Fruit fly (Drosophila melanogaster) whole organism, embryonic: ENCODE measurements around the gene Gclc.
A peak's percentile ranks its signal among the peaks of the same experiment; 100 is the strongest.

Experiments
- CG10267 ChIP-seq: fragments of 200-800 bp; sonication (Bioruptor generic); optimal IDR thresholded peaks from 2 replicates; lab custom pipeline; 2018; ENCODE audit warnings: missing biosample characterization, mild to moderate bottlenecking, missing genetic modification characterization, moderate library complexity
- CG11093 ChIP-seq: fragments of 200-800 bp; sonication (Bioruptor generic); IDR thresholded peaks from 3 replicates; pipeline ENCODE4 v1.3.6; 2022; ENCODE audit warnings: missing biosample characterization, missing genetic modification characterization
- CG11247 ChIP-seq: fragments of 200-800 bp; sonication (Bioruptor generic); IDR thresholded peaks from 2 replicates; pipeline ENCODE4 v1.3.6; 2022; ENCODE audit warnings: missing biosample characterization, missing genetic modification characterization
- CG12104 ChIP-seq: fragments of 200-800 bp; sonication (Bioruptor generic); optimal IDR thresholded peaks from 3 replicates; lab custom pipeline; 2016; ENCODE audit warnings: missing biosample characterization, missing genetic modification characterization
- CG12942 ChIP-seq: fragments of 200-800 bp; sonication (Bioruptor generic); optimal IDR thresholded peaks from 3 replicates; lab custom pipeline; 2016; ENCODE audit warnings: missing biosample characterization, missing genetic modification characterization
- CG15601 ChIP-seq: fragments of 200-800 bp; sonication (Bioruptor generic); optimal IDR thresholded peaks from 3 replicates; lab custom pipeline; 2019; ENCODE audit warnings: missing biosample characterization, mild to moderate bottlenecking, missing genetic modification characterization, moderate library complexity
- CG2120 ChIP-seq: fragments of 200-800 bp; sonication (Bioruptor generic); optimal IDR thresholded peaks from 3 replicates; lab custom pipeline; 2016; ENCODE audit warnings: missing biosample characterization, missing genetic modification characterization
- CG2129 ChIP-seq: fragments of 200-800 bp; sonication (Bioruptor generic); IDR thresholded peaks from 2 replicates; pipeline ENCODE4 v1.3.6; 2022; ENCODE audit warnings: missing biosample characterization, missing genetic modification characterization; ENCODE audit not compliant: partially characterized antibody
- CG30403 ChIP-seq: fragments of 200-800 bp; sonication (Bioruptor generic); optimal IDR thresholded peaks from 3 replicates; lab custom pipeline; 2016; ENCODE audit warnings: missing biosample characterization, missing genetic modification characterization
- CG32772 ChIP-seq: fragments of 200-800 bp; sonication (Bioruptor generic); IDR thresholded peaks from 2 replicates; pipeline ENCODE4 v1.3.6; 2022; ENCODE audit warnings: missing biosample characterization, missing genetic modification characterization
- CG34376 ChIP-seq: fragments of 200-800 bp; sonication (Bioruptor generic); optimal IDR thresholded peaks from 2 replicates; lab custom pipeline; 2018; ENCODE audit warnings: missing biosample characterization, mild to moderate bottlenecking, missing genetic modification characterization
- CG3847 ChIP-seq: fragments of 200-800 bp; sonication (Bioruptor generic); IDR thresholded peaks from 2 replicates; pipeline ENCODE4 v1.3.6; 2022; ENCODE audit warnings: missing biosample characterization, missing genetic modification characterization
- CG4424 ChIP-seq: fragments of 200-800 bp; sonication (Bioruptor generic); optimal IDR thresholded peaks from 3 replicates; lab custom pipeline; 2016; ENCODE audit warnings: missing biosample characterization, missing genetic modification characterization
- CG9215 ChIP-seq: fragments of 200-800 bp; sonication (Bioruptor generic); IDR thresholded peaks from 2 replicates; pipeline ENCODE4 v1.3.6; 2022; ENCODE audit warnings: missing biosample characterization, missing genetic modification characterization
- Dref ChIP-seq: fragments of 200-800 bp; sonication (Bioruptor generic); IDR thresholded peaks from 2 replicates; pipeline ENCODE4 v1.3.6; 2022; ENCODE audit warnings: missing biosample characterization, missing genetic modification characterization
- H2.0 ChIP-seq: fragments of 200-800 bp; sonication (Bioruptor generic); IDR thresholded peaks from 2 replicates; pipeline ENCODE4 v1.3.6; 2022; ENCODE audit warnings: missing biosample characterization, missing genetic modification characterization
- Hey ChIP-seq: fragments of 200-800 bp; sonication (Bioruptor generic); optimal IDR thresholded peaks from 3 replicates; lab custom pipeline; 2018; ENCODE audit warnings: missing biosample characterization, mild to moderate bottlenecking, missing genetic modification characterization
- Hmx ChIP-seq: fragments of 200-800 bp; sonication (Bioruptor generic); optimal IDR thresholded peaks from 2 replicates; lab custom pipeline; 2016; ENCODE audit warnings: missing biosample characterization, missing genetic modification characterization
- Hr3 ChIP-seq: fragments of 200-800 bp; sonication (Bioruptor generic); optimal IDR thresholded peaks from 3 replicates; lab custom pipeline; 2016; ENCODE audit warnings: missing biosample characterization, missing genetic modification characterization
- Hr39 ChIP-seq: fragments of >200 bp; optimal IDR thresholded peaks from 2 replicates; lab custom pipeline; 2017
- Hsf ChIP-seq: fragments of 200-800 bp; sonication (Bioruptor generic); optimal IDR thresholded peaks from 3 replicates; lab custom pipeline; 2016; ENCODE audit warnings: missing biosample characterization, missing genetic modification characterization
- MBD-R2 ChIP-seq: fragments of 200-800 bp; sonication (Bioruptor generic); IDR thresholded peaks from 2 replicates; pipeline ENCODE4 v1.3.6; 2022; ENCODE audit warnings: missing biosample characterization, missing genetic modification characterization
- Max ChIP-seq: fragments of 200-800 bp; sonication (Bioruptor generic); optimal IDR thresholded peaks from 2 replicates; lab custom pipeline; 2016; ENCODE audit warnings: missing biosample characterization, mild to moderate bottlenecking, missing genetic modification characterization
- Myb ChIP-seq: fragments of 200-800 bp; sonication (Bioruptor generic); optimal IDR thresholded peaks from 2 replicates; lab custom pipeline; 2016; ENCODE audit warnings: missing biosample characterization, missing genetic modification characterization
- Rx ChIP-seq: fragments of 200-800 bp; sonication (Bioruptor generic); IDR thresholded peaks from 2 replicates; pipeline ENCODE4 v1.3.6; 2022; ENCODE audit warnings: missing biosample characterization, missing genetic modification characterization
- Scr ChIP-seq: fragments of 200-800 bp; sonication (Bioruptor generic); IDR thresholded peaks from 2 replicates; pipeline ENCODE4 v1.3.6; 2022; ENCODE audit warnings: missing biosample characterization, missing genetic modification characterization; ENCODE audit not compliant: partially characterized antibody
- Side ChIP-seq: fragments of 200-800 bp; sonication (Bioruptor generic); optimal IDR thresholded peaks from 2 replicates; lab custom pipeline; 2016; ENCODE audit warnings: missing biosample characterization, missing genetic modification characterization
- Sox100B ChIP-seq: fragments of 200-800 bp; sonication (Bioruptor generic); optimal IDR thresholded peaks from 3 replicates; lab custom pipeline; 2018; ENCODE audit warnings: missing biosample characterization, mild to moderate bottlenecking, missing genetic modification characterization
- Sox102F ChIP-seq: fragments of 200-800 bp; sonication (Bioruptor generic); optimal IDR thresholded peaks from 2 replicates; lab custom pipeline; 2018; ENCODE audit warnings: missing biosample characterization, mild to moderate bottlenecking, missing genetic modification characterization, moderate library complexity
- ap ChIP-seq: fragments of 200-800 bp; sonication (Bioruptor generic); IDR thresholded peaks from 2 replicates; pipeline ENCODE4 v1.3.6; 2022; ENCODE audit warnings: missing biosample characterization, missing genetic modification characterization
- bigmax ChIP-seq: fragments of 200-800 bp; sonication (Bioruptor generic); optimal IDR thresholded peaks from 2 replicates; lab custom pipeline; 2018; ENCODE audit warnings: missing biosample characterization, mild to moderate bottlenecking, missing genetic modification characterization
- cato ChIP-seq: fragments of 200-800 bp; sonication (Bioruptor generic); optimal IDR thresholded peaks from 2 replicates; lab custom pipeline; 2016; ENCODE audit warnings: missing biosample characterization, missing genetic modification characterization, borderline replicate concordance
- dm ChIP-seq: fragments of 200-800 bp; sonication (Bioruptor generic); optimal IDR thresholded peaks from 3 replicates; lab custom pipeline; 2016; ENCODE audit warnings: missing biosample characterization, missing genetic modification characterization
- dpn ChIP-seq, 2 experiments: fragments of 200-800 bp; sonication (Bioruptor generic); optimal IDR thresholded peaks; 3 replicates each; lab custom pipeline; 2016; ENCODE audit warnings: missing biosample characterization in 2 of 2, missing genetic modification characterization in 2 of 2
- dysf ChIP-seq: fragments of 200-800 bp; sonication (Bioruptor generic); IDR thresholded peaks from 3 replicates; pipeline ENCODE4 v1.3.6; 2022; ENCODE audit warnings: missing biosample characterization, missing genetic modification characterization
- ewg ChIP-seq: fragments of 200-800 bp; sonication (Bioruptor generic); optimal IDR thresholded peaks from 3 replicates; lab custom pipeline; 2017; ENCODE audit warnings: mild to moderate bottlenecking, missing biosample characterization, missing genetic modification reagents, missing genetic modification characterization
- exex ChIP-seq: fragments of 200-800 bp; sonication (Bioruptor generic); optimal IDR thresholded peaks from 4 replicates; lab custom pipeline; 2018; ENCODE audit warnings: missing biosample characterization, mild to moderate bottlenecking, missing genetic modification characterization, moderate library complexity
- lab ChIP-seq: fragments of 200-800 bp; sonication (Bioruptor generic); optimal IDR thresholded peaks from 3 replicates; lab custom pipeline; 2017; ENCODE audit warnings: missing biosample characterization, missing genetic modification characterization, mild to moderate bottlenecking, moderate library complexity, missing genetic modification reagents
- nmo ChIP-seq: fragments of 200-800 bp; sonication (Bioruptor generic); optimal IDR thresholded peaks from 2 replicates; lab custom pipeline; 2018; ENCODE audit warnings: missing biosample characterization, mild to moderate bottlenecking, missing genetic modification characterization, moderate library complexity
- nom ChIP-seq: fragments of 200-800 bp; sonication (Bioruptor generic); optimal IDR thresholded peaks from 2 replicates; lab custom pipeline; 2017; ENCODE audit warnings: missing biosample characterization, missing genetic modification characterization, mild to moderate bottlenecking, moderate library complexity, missing genetic modification reagents
- prd ChIP-seq, 3 experiments: fragments of >200 bp in 2 of 3; fragments of 200-800 bp in 1 of 3; sonication (Bioruptor generic) in 1 of 3; optimal IDR thresholded peaks in 2 of 3; IDR thresholded peaks in 1 of 3; 2 replicates in 2 of 3; 3 replicates in 1 of 3; pipeline versions ENCODE4 v1.3.6 to Lab custom; 2017 to 2022; ENCODE audit warnings: missing biosample characterization in 1 of 3, missing genetic modification characterization in 1 of 3
- ranshi ChIP-seq: fragments of 200-800 bp; sonication (Bioruptor generic); IDR thresholded peaks from 2 replicates; pipeline ENCODE4 v1.3.6; 2022; ENCODE audit warnings: missing biosample characterization, missing genetic modification characterization
- ro ChIP-seq: fragments of 200-800 bp; sonication (Bioruptor generic); IDR thresholded peaks from 2 replicates; pipeline ENCODE4 v1.3.6; 2022; ENCODE audit warnings: missing biosample characterization, missing genetic modification characterization
- row ChIP-seq: fragments of 200-800 bp; sonication (Bioruptor generic); IDR thresholded peaks from 3 replicates; pipeline ENCODE4 v1.3.6; 2022; ENCODE audit warnings: missing biosample characterization, missing genetic modification characterization
- tio ChIP-seq: fragments of 200-800 bp; sonication (Bioruptor generic); optimal IDR thresholded peaks from 2 replicates; lab custom pipeline; 2017; ENCODE audit warnings: missing biosample characterization, missing genetic modification characterization, inconsistent platforms
- vvl ChIP-seq: fragments of 200-800 bp; sonication (Bioruptor generic); IDR thresholded peaks from 2 replicates; pipeline ENCODE4 v1.3.6; 2022; ENCODE audit warnings: missing biosample characterization, missing genetic modification characterization
- wek ChIP-seq: fragments of 200-800 bp; sonication (Bioruptor generic); optimal IDR thresholded peaks from 3 replicates; lab custom pipeline; 2018; ENCODE audit warnings: missing biosample characterization, mild to moderate bottlenecking, missing genetic modification characterization, moderate library complexity

Gene Gclc

DNA sequence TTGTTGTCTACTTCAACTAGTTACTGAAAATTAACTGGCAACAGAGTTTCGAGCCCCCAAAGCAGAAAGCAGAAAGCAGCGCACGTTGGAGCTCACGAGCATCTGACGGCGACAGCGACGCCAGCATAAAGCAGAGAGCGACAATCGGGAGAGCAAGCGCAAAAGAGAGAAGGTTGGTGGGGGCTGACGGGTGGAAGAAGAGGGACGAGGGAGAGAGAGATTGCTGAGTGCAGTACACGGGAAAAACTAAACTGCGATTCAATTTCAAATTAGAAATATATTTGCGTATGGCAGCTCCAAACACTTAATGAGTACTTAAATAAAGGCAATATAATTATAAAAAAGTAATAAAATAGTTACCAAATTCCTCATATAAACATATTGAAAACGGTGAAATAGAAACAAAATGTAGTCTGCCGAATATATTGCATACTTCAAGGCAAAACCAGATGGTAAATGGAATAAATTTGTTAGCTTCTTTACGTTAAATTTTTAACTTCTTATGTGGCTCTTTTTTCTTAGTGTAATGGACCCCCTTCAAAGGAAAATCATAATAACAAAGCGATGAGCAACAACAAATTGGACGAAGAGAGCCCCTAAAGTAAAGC, 23.8 kb downstream of the Gclc start (continued):
- peak; percentile 95 for TF ChIP-seq CG2120
- peak; percentile 90 for TF ChIP-seq CG10267 (tag; lab: Kevin White, UChicago)

DNA sequence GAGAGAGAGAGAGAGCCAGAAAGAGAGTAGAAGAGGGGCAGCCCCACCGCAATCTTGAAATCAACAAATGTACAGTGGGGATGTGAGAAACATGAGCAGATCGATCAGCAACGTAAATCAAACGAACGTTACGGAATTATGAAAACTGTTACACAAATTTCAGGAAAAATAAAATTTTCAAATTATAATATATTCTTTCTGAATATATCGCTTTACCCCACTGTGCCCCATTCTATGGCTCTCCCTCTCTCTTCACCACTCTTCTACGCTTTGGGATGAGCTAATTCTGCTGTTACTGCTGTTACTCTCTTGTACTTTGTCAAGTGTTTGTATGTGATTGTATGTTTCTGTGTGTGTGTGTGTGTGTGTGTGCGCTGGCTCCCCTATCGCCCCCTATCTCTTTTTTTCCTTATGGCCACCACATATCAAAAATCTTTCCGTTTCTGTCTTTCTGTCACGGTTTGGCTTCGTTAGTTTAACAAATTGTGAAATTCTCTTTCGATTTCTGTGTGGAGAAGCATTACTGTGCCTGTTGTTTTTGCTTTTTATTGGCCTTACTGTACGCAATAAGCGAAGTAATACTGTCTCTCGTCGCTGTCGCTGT, 24.8 kb downstream of the Gclc start:
- TF ChIP-seq Sox100B (GFP tag; lab: Kevin White, UChicago) (peak; percentile 92), wek (GFP tag; lab: Kevin White, UChicago) (peak; percentile 78), CG4424 (GFP tag; lab: Kevin White, UChicago) (peak; percentile 96), CG2129 (GFP tag; lab: Robert Waterston, UW) (no peak), dysf (peak; percentile 99), CG15601 (tag; lab: Kevin White, UChicago) (peak; percentile 91), Hmx (GFP tag; lab: Kevin White, UChicago) (peak; percentile 77), ewg (GFP tag; lab: Kevin White, UChicago) (peak; percentile 93), Hr39 (lab: Kevin White, UChicago) (no peak), CG12104 (peak; percentile 94), exex (tag; lab: Kevin White, UChicago) (peak; percentile 81), nom (peak; percentile 81), CG3847 (peak; percentile 97), nmo (peak; percentile 94), ro (GFP tag; lab: Robert Waterston, UW) (peak; percentile 95), CG34376 (peak; percentile 95), Hsf (GFP tag; lab: Kevin White, UChicago) (peak; percentile 94), tio (peak; percentile 87), vvl (GFP tag; lab: Robert Waterston, UW) (peak; percentile 99), ranshi (GFP tag; lab: Robert Waterston, UW) (peak; percentile 98), dm (GFP tag; lab: Kevin White, UChicago) (peak; percentile 70), row (peak; percentile 99), prd (optimal IDR thresholded peaks at IDR 0.05; lab: Kevin White, UChicago) (no peak), prd (GFP tag; IDR thresholded peaks at IDR 0.05; lab: Robert Waterston, UW) (peak; percentile 98), H2.0 (GFP tag; lab: Robert Waterston, UW) (peak; percentile 99), dpn (GFP tag; optimal IDR thresholded peaks at IDR 0.05; lab: Kevin White, UChicago) (peak; percentile 94 to 97), Hr3 (GFP tag; lab: Kevin White, UChicago) (peak; percentile 93), Scr (GFP tag; lab: Robert Waterston, UW) (no peak; the same call in 1 of the 2 replicates), Max (GFP tag; lab: Kevin White, UChicago) (peak; percentile 94), CG30403 (GFP tag; lab: Kevin White, UChicago) (peak; percentile 96), CG11093 (peak; percentile 96), Rx (GFP tag; lab: Robert Waterston, UW) (peak; percentile 97), CG12942 (GFP tag; lab: Kevin White, UChicago) (peak; percentile 95), ap (GFP tag; lab: Robert Waterston, UW) (peak; percentile 98), Myb (GFP tag; lab: Kevin White, UChicago) (peak; percentile 72), Dref (peak; percentile 49), MBD-R2 (GFP tag; lab: Robert Waterston, UW) (peak; percentile 98), Sox102F (peak; percentile 97), lab (GFP tag; lab: Kevin White, UChicago) (peak; percentile 99), cato (GFP tag; lab: Kevin White, UChicago) (peak; percentile 90), Side (GFP tag; lab: Kevin White, UChicago) (peak; percentile 78), CG9215 (GFP tag; lab: Robert Waterston, UW) (peak; percentile 94), CG32772 (peak; percentile 98), bigmax (GFP tag; lab: Kevin White, UChicago) (peak; percentile 51), CG11247 (GFP tag; lab: Robert Waterston, UW) (peak; percentile 99), Hey (peak; percentile 91)
